Worm (Caenorhabditis elegans): Measurements from ENCODE around the gene F35B12.9.

DNA sequence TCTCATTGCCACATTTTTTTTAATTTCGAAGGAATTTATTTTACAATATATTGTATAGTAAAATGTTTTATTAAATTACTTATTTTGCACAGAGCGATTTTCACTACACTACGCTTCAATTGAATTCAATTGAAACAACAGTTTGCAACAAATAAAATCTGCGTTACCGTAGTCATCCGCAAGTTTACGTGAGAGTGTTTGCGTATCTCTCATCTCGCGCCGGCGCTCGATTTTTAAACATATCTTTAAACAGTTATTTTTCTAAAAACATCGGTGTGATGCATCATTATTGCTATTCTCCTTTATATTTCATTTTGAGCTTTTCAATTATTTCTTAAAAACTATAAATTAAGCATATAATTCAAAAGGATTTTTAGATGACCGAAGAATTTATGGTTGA lies 46.7 kb upstream of the F35B12.9 start, which contains the start of gene duo-1:
- no peak for TF ChIP-seq nhr-76 (tag; optimal IDR thresholded peaks at IDR 0.05)
- TF ChIP-seq mep-1 (tag; optimal IDR thresholded peaks at IDR 0.05): no peak
